Fruit fly (Drosophila melanogaster) whole organism, embryonic: ENCODE data around the gene Exo70.
A peak's percentile ranks its signal among the peaks of the same experiment; 100 is the strongest.

Source experiments
- Abd-B ChIP-seq: fragments of 200-800 bp; sonication (Bioruptor generic); optimal IDR thresholded peaks from 2 replicates; lab custom pipeline; 2018; ENCODE audit warnings: missing biosample characterization, mild to moderate bottlenecking, missing genetic modification characterization, moderate library complexity
- Bgb ChIP-seq: fragments of 200-800 bp; sonication (Bioruptor generic); IDR thresholded peaks from 2 replicates; pipeline ENCODE4 v1.3.6; 2022; ENCODE audit warnings: missing biosample characterization, missing genetic modification characterization; ENCODE audit not compliant: partially characterized antibody
- Bteb2 ChIP-seq: fragments of 200-800 bp; sonication (Bioruptor generic); optimal IDR thresholded peaks from 2 replicates; lab custom pipeline; 2016; ENCODE audit warnings: missing biosample characterization, missing genetic modification characterization
- CG12659 ChIP-seq: fragments of 200-800 bp; sonication (Bioruptor generic); optimal IDR thresholded peaks from 3 replicates; lab custom pipeline; 2017; ENCODE audit warnings: mild to moderate bottlenecking, missing biosample characterization, missing genetic modification reagents, missing genetic modification characterization
- CG13296 ChIP-seq: fragments of 200-800 bp; sonication (Bioruptor generic); optimal IDR thresholded peaks from 3 replicates; lab custom pipeline; 2018; ENCODE audit warnings: missing biosample characterization, mild to moderate bottlenecking, missing genetic modification characterization
- CG14860 ChIP-seq: fragments of 200-800 bp; sonication (Bioruptor generic); IDR thresholded peaks from 3 replicates; pipeline ENCODE4 v1.3.6; 2022; ENCODE audit warnings: missing biosample characterization, missing genetic modification characterization; ENCODE audit not compliant: partially characterized antibody
- CG16779 ChIP-seq: fragments of 200-800 bp; sonication (Bioruptor generic); IDR thresholded peaks from 2 replicates; pipeline ENCODE4 v1.3.6; 2022; ENCODE audit warnings: missing biosample characterization, missing genetic modification characterization
- CG2199 ChIP-seq: fragments of 200-800 bp; sonication (Bioruptor generic); IDR thresholded peaks from 3 replicates; pipeline ENCODE4 v1.3.6; 2022; ENCODE audit warnings: missing biosample characterization, missing genetic modification characterization
- CG3065 ChIP-seq: fragments of 200-800 bp; sonication (Bioruptor generic); optimal IDR thresholded peaks from 2 replicates; lab custom pipeline; 2016; ENCODE audit warnings: missing biosample characterization, missing genetic modification characterization
- CG42726 ChIP-seq: fragments of 200-800 bp; sonication (Bioruptor generic); IDR thresholded peaks from 2 replicates; pipeline ENCODE4 v1.3.6; 2022; ENCODE audit warnings: missing biosample characterization, missing genetic modification characterization; ENCODE audit not compliant: partially characterized antibody
- CG4404 ChIP-seq: fragments of 200-800 bp; sonication (Bioruptor generic); IDR thresholded peaks from 2 replicates; pipeline ENCODE4 v1.3.6; 2022; ENCODE audit warnings: missing biosample characterization, missing genetic modification characterization
- CG7556 ChIP-seq: fragments of 200-800 bp; sonication (Bioruptor generic); optimal IDR thresholded peaks from 2 replicates; lab custom pipeline; 2017; ENCODE audit warnings: missing biosample characterization, mild to moderate bottlenecking, missing genetic modification characterization
- CG8359 ChIP-seq: fragments of 200-800 bp; sonication (Bioruptor generic); optimal IDR thresholded peaks from 2 replicates; lab custom pipeline; 2017; ENCODE audit warnings: missing biosample characterization, mild to moderate bottlenecking, missing genetic modification characterization, borderline replicate concordance
- CTCF ChIP-seq: fragments of 200-800 bp; sonication (Bioruptor generic); optimal IDR thresholded peaks from 2 replicates; lab custom pipeline; 2017; ENCODE audit warnings: missing biosample characterization, mild to moderate bottlenecking, missing genetic modification characterization, moderate library complexity
- D ChIP-seq, 2 experiments: fragments of 200-800 bp in 1 of 2; fragments of >200 bp in 1 of 2; sonication (Bioruptor generic) in 1 of 2; optimal IDR thresholded peaks; 2 replicates in 1 of 2; 3 replicates in 1 of 2; lab custom pipeline; 2017; ENCODE audit warnings: mild to moderate bottlenecking in 1 of 2, missing biosample characterization in 1 of 2, missing genetic modification characterization in 1 of 2, missing genetic modification reagents in 1 of 2
- D19B ChIP-seq: fragments of 200-800 bp; sonication (Bioruptor generic); optimal IDR thresholded peaks from 2 replicates; lab custom pipeline; 2017; ENCODE audit warnings: missing biosample characterization, mild to moderate bottlenecking, missing genetic modification characterization
- Doc2 ChIP-seq: fragments of 200-800 bp; sonication (Bioruptor generic); IDR thresholded peaks from 2 replicates; pipeline ENCODE4 v1.3.6; 2022; ENCODE audit warnings: missing biosample characterization, missing genetic modification characterization
- E2f1 ChIP-seq: fragments of 200-800 bp; sonication (Bioruptor generic); IDR thresholded peaks from 2 replicates; pipeline ENCODE4 v1.3.6; 2022; ENCODE audit warnings: missing biosample characterization, missing genetic modification characterization
- Gsc ChIP-seq: fragments of 200-800 bp; sonication (Bioruptor generic); IDR thresholded peaks from 2 replicates; pipeline ENCODE4 v1.3.6; 2022; ENCODE audit warnings: missing biosample characterization, missing genetic modification characterization
- H15 ChIP-seq: fragments of 200-800 bp; sonication (Bioruptor generic); IDR thresholded peaks from 3 replicates; pipeline ENCODE4 v1.3.6; 2022; ENCODE audit warnings: missing biosample characterization, missing genetic modification characterization
- H2.0 ChIP-seq: fragments of 200-800 bp; sonication (Bioruptor generic); IDR thresholded peaks from 2 replicates; pipeline ENCODE4 v1.3.6; 2022; ENCODE audit warnings: missing biosample characterization, missing genetic modification characterization
- HLHmδ ChIP-seq: fragments of 200-800 bp; sonication (Bioruptor generic); optimal IDR thresholded peaks from 2 replicates; lab custom pipeline; 2018; ENCODE audit warnings: missing biosample characterization, mild to moderate bottlenecking, missing genetic modification characterization, moderate library complexity
- Hand ChIP-seq: fragments of 200-800 bp; sonication (Bioruptor generic); optimal IDR thresholded peaks from 2 replicates; lab custom pipeline; 2017; ENCODE audit warnings: mild to moderate bottlenecking, missing biosample characterization, missing genetic modification reagents, missing genetic modification characterization
- HmgD ChIP-seq: fragments of 200-800 bp; sonication (Bioruptor generic); optimal IDR thresholded peaks from 3 replicates; lab custom pipeline; 2016; ENCODE audit warnings: missing biosample characterization, missing genetic modification characterization
- Hr78 ChIP-seq, 2 experiments: fragments of 200-800 bp in 1 of 2; fragments of >200 bp in 1 of 2; sonication (Bioruptor generic) in 1 of 2; optimal IDR thresholded peaks; 2 replicates each; lab custom pipeline; 2017 to 2019; ENCODE audit warnings: missing biosample characterization in 2 of 2, missing genetic modification characterization in 2 of 2, mild to moderate bottlenecking in 1 of 2, moderate library complexity in 1 of 2
- Lpt ChIP-seq: fragments of >200 bp; optimal IDR thresholded peaks from 2 replicates; lab custom pipeline; 2018; ENCODE audit warnings: missing biosample characterization, missing genetic modification characterization
- Mrtf ChIP-seq: fragments of 200-800 bp; sonication (Bioruptor generic); IDR thresholded peaks from 3 replicates; pipeline ENCODE4 v1.3.6; 2022; ENCODE audit warnings: missing biosample characterization, missing genetic modification characterization
- Myb ChIP-seq: fragments of 200-800 bp; sonication (Bioruptor generic); optimal IDR thresholded peaks from 2 replicates; lab custom pipeline; 2016; ENCODE audit warnings: missing biosample characterization, missing genetic modification characterization
- Poxn ChIP-seq: fragments of 200-800 bp; sonication (Bioruptor generic); IDR thresholded peaks from 2 replicates; pipeline ENCODE4 v1.3.6; 2022; ENCODE audit warnings: missing biosample characterization, missing genetic modification characterization
- Ptx1 ChIP-seq: fragments of 200-800 bp; sonication (Bioruptor generic); IDR thresholded peaks from 2 replicates; pipeline ENCODE4 v1.3.6; 2022; ENCODE audit warnings: missing biosample characterization, missing genetic modification characterization
- Sin3A ChIP-seq: fragments of >200 bp; optimal IDR thresholded peaks from 2 replicates; lab custom pipeline; 2018
- ato ChIP-seq: fragments of 200-800 bp; sonication (Bioruptor generic); IDR thresholded peaks from 2 replicates; pipeline ENCODE4 v1.3.6; 2022; ENCODE audit warnings: missing biosample characterization, missing genetic modification characterization; ENCODE audit not compliant: partially characterized antibody
- bab2 ChIP-seq: fragments of 200-800 bp; sonication (Bioruptor generic); optimal IDR thresholded peaks from 2 replicates; lab custom pipeline; 2016; ENCODE audit warnings: missing biosample characterization, missing genetic modification characterization
- chinmo ChIP-seq: fragments of 200-800 bp; sonication (Bioruptor generic); IDR thresholded peaks from 4 replicates; pipeline ENCODE4 v1.3.6; 2022; ENCODE audit warnings: missing biosample characterization, missing genetic modification characterization; ENCODE audit not compliant: partially characterized antibody
- corto ChIP-seq: fragments of 200-800 bp; sonication (Bioruptor generic); optimal IDR thresholded peaks from 2 replicates; lab custom pipeline; 2016; ENCODE audit warnings: missing biosample characterization, mild to moderate bottlenecking, missing genetic modification characterization, moderate library complexity
- dpn ChIP-seq, 2 experiments: fragments of 200-800 bp; sonication (Bioruptor generic); optimal IDR thresholded peaks; 3 replicates each; lab custom pipeline; 2016; ENCODE audit warnings: missing biosample characterization in 2 of 2, missing genetic modification characterization in 2 of 2
- gem ChIP-seq: fragments of 200-800 bp; sonication (Bioruptor generic); optimal IDR thresholded peaks from 2 replicates; lab custom pipeline; 2019; ENCODE audit warnings: missing biosample characterization, mild to moderate bottlenecking, missing genetic modification characterization, moderate library complexity
- h ChIP-seq: fragments of >200 bp; optimal IDR thresholded peaks from 2 replicates; lab custom pipeline; 2017
- ham ChIP-seq: fragments of 200-800 bp; sonication (Bioruptor generic); IDR thresholded peaks from 2 replicates; pipeline ENCODE4 v1.3.6; 2022; ENCODE audit warnings: missing biosample characterization, missing genetic modification characterization
- ind ChIP-seq: fragments of 200-800 bp; sonication (Bioruptor generic); optimal IDR thresholded peaks from 3 replicates; lab custom pipeline; 2016; ENCODE audit warnings: missing biosample characterization, missing genetic modification characterization
- lab ChIP-seq: fragments of 200-800 bp; sonication (Bioruptor generic); optimal IDR thresholded peaks from 3 replicates; lab custom pipeline; 2017; ENCODE audit warnings: missing biosample characterization, missing genetic modification characterization, mild to moderate bottlenecking, moderate library complexity, missing genetic modification reagents
- lola ChIP-seq, 3 experiments: fragments of >200 bp in 2 of 3; fragments of 200-800 bp in 1 of 3; sonication (Bioruptor generic) in 1 of 3; optimal IDR thresholded peaks; 2 replicates each; lab custom pipeline; 2017 to 2019; ENCODE audit warnings: missing biosample characterization in 3 of 3, missing genetic modification characterization in 3 of 3, mild to moderate bottlenecking in 1 of 3, moderate library complexity in 1 of 3
- sens ChIP-seq: fragments of 200-800 bp; sonication (Bioruptor generic); peaks from one replicate; lab custom pipeline; 2016; ENCODE audit warnings: missing biosample characterization, missing genetic modification characterization
- sna ChIP-seq: fragments of 200-800 bp; sonication (Bioruptor generic); IDR thresholded peaks from 2 replicates; pipeline ENCODE4 v1.3.6; 2022; ENCODE audit warnings: missing biosample characterization, missing genetic modification characterization; ENCODE audit not compliant: partially characterized antibody
- tx ChIP-seq: fragments of 200-800 bp; sonication (Bioruptor generic); optimal IDR thresholded peaks from 2 replicates; lab custom pipeline; 2016; ENCODE audit warnings: missing biosample characterization, missing genetic modification characterization
- wdn ChIP-seq: fragments of 200-800 bp; sonication (Bioruptor generic); IDR thresholded peaks from 2 replicates; pipeline ENCODE4 v1.3.6; 2022; ENCODE audit warnings: missing biosample characterization, missing genetic modification characterization
- wor ChIP-seq: fragments of 200-800 bp; sonication (Bioruptor generic); IDR thresholded peaks from 2 replicates; pipeline ENCODE4 v1.3.6; 2022; ENCODE audit warnings: missing biosample characterization, missing genetic modification characterization
- zfh1 ChIP-seq: fragments of 200-800 bp; sonication (Bioruptor generic); IDR thresholded peaks from 3 replicates; pipeline ENCODE4 v1.3.6; 2022; ENCODE audit warnings: missing biosample characterization, missing genetic modification characterization

Gene Exo70

DNA sequence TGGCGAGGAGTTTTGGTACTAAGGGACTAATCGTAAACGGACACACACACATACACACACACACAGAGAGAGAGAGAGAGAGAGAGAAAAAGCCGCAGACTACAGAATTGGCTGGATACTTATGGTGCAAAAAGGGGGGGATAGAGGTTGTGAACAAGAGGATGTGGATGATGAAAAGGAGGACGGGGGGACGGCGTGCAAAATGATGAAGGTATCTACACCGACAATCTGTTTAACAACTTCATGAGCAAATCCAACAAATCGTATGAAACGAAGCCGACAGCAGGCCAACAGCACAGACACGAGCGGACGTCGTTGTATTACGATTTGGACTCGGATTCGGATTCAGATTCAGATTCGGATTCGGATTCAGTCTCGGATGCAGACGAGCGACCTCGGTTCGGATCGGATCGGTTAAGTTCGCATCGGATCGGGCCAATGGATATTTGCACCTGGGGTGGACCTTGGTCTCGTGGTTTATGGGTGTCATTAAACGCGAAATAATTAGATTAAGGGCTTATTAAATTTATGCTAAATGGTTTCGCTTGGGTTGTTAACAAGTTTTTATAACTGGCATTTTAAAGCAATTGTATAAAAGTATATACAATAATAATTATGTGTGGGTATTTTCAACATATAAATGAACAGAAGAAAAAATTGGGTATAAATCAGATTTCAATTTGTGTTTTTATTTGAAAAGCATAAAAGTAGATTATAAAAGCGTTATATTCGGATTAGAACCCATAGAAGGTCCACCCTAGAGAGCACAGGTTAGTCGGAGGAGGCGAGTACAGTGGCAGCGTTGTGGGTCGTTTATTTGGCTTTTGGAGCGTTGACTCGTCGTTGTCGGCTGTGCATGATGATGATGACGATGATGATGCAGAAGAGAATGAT is 43.6 kb downstream of the Exo70 start (continued):
- TF ChIP-seq H15 = peak; percentile 55; the same call in 2 of the 3 replicates
- no peak for TF ChIP-seq CG2199 (GFP tag; lab: Robert Waterston, UW)
- TF ChIP-seq wor = peak; percentile 59
- TF ChIP-seq HmgD (GFP tag; lab: Kevin White, UChicago) = no peak
- no peak for TF ChIP-seq Sin3A
- peak; percentile 97 for TF ChIP-seq sens (GFP tag; lab: Kevin White, UChicago)
- no peak for TF ChIP-seq D (optimal IDR thresholded peaks at IDR 0.05; lab: Kevin White, UChicago)
- TF ChIP-seq D (GFP tag; optimal IDR thresholded peaks at IDR 0.05; lab: Kevin White, UChicago) = peak; percentile 90
- peak; percentile 19 for TF ChIP-seq tx (GFP tag; lab: Kevin White, UChicago)
- peak; percentile 19 for TF ChIP-seq Myb
- peak; percentile 67; the same call in 1 of the 3 replicates for TF ChIP-seq Mrtf
- peak in 1 of 2 experiments; percentile 89 for TF ChIP-seq Hr78 (GFP tag; optimal IDR thresholded peaks at IDR 0.05; lab: Kevin White, UChicago)
- peak in 1 of 3 experiments; percentile 76 for TF ChIP-seq lola (GFP tag; optimal IDR thresholded peaks at IDR 0.05; lab: Kevin White, UChicago)
- TF ChIP-seq CG7556 (GFP tag; lab: Kevin White, UChicago) = peak; percentile 98
- TF ChIP-seq CG16779 (GFP tag; lab: Robert Waterston, UW) = no peak
- peak; percentile 84 for TF ChIP-seq ind (GFP tag; lab: Kevin White, UChicago)
- TF ChIP-seq CG13296 (GFP tag; lab: Kevin White, UChicago) = peak; percentile 95
- no peak for TF ChIP-seq h
- peak; percentile 91 for TF ChIP-seq Hand (GFP tag; lab: Kevin White, UChicago)
- peak; percentile 93 for TF ChIP-seq gem
- peak; percentile 71 to 78 for TF ChIP-seq dpn (GFP tag; optimal IDR thresholded peaks at IDR 0.05; lab: Kevin White, UChicago)
- peak; percentile 63 for TF ChIP-seq Abd-B (GFP tag; lab: Kevin White, UChicago)
- peak; percentile 80 for TF ChIP-seq D19B (GFP tag; lab: Kevin White, UChicago)
- TF ChIP-seq Ptx1 (GFP tag; lab: Robert Waterston, UW) = peak; percentile 81
- no peak for TF ChIP-seq ato (GFP tag; lab: Robert Waterston, UW)
- TF ChIP-seq Lpt (GFP tag; lab: Kevin White, UChicago) = no peak
- TF ChIP-seq CG4404 (GFP tag; lab: Robert Waterston, UW) = peak; percentile 34; the same call in 1 of the 2 replicates
- TF ChIP-seq Bgb (GFP tag; lab: Robert Waterston, UW) = no peak
- no peak for TF ChIP-seq Poxn (GFP tag; lab: Robert Waterston, UW)
- no peak for TF ChIP-seq ham
- TF ChIP-seq lab (GFP tag; lab: Kevin White, UChicago) = peak; percentile 96
- peak; percentile 87 for TF ChIP-seq CG12659 (GFP tag; lab: Kevin White, UChicago)
- TF ChIP-seq Doc2 (GFP tag; lab: Robert Waterston, UW) = no peak
- TF ChIP-seq wdn (GFP tag; lab: Robert Waterston, UW) = peak; percentile 45; the same call in 1 of the 2 replicates
- peak; percentile 61 for TF ChIP-seq Bteb2 (GFP tag; lab: Kevin White, UChicago)
- no peak for TF ChIP-seq sna (GFP tag; lab: Robert Waterston, UW)
- peak; percentile 37 for TF ChIP-seq bab2 (GFP tag; lab: Kevin White, UChicago)
- TF ChIP-seq CG3065 (GFP tag; lab: Kevin White, UChicago) = peak; percentile 35
- TF ChIP-seq zfh1 (GFP tag; lab: Robert Waterston, UW) = peak; percentile 68
- TF ChIP-seq Gsc (GFP tag; lab: Robert Waterston, UW) = no peak
- peak; percentile 52 for TF ChIP-seq CTCF (GFP tag; lab: Kevin White, UChicago)
- TF ChIP-seq H2.0 (GFP tag; lab: Robert Waterston, UW) = peak; percentile 63
- TF ChIP-seq HLHmδ (GFP tag; lab: Kevin White, UChicago) = no peak
- TF ChIP-seq CG14860 (GFP tag; lab: Robert Waterston, UW) = no peak
- TF ChIP-seq CG8359 (GFP tag; lab: Kevin White, UChicago) = peak; percentile 75
- TF ChIP-seq corto = peak; percentile 88
- TF ChIP-seq CG42726 = no peak
- 0 out of 4 replicates have a peak, but pooled peaks have one; percentile 56 for TF ChIP-seq chinmo
- peak; percentile 79 for TF ChIP-seq E2f1 (GFP tag; lab: Robert Waterston, UW)
